Worm (Caenorhabditis elegans): Measurements from ENCODE around the gene Y17D7B.3.

Y17D7B.3 gene

ce11 chrV:18780605-18781004, 6.0 kb downstream of the Y17D7B.3 start:
- no peak for TF ChIP-seq elt-1 (tag; optimal IDR thresholded peaks at IDR 0.05; ENCODE audit: borderline replicate concordance, insufficient read depth)
- TF ChIP-seq unc-120 (tag; optimal IDR thresholded peaks at IDR 0.05; ENCODE audit: poor library complexity, severe bottlenecking), result no peak
- no peak for TF ChIP-seq nhr-28 (tag; optimal IDR thresholded peaks at IDR 0.05)

DNA sequence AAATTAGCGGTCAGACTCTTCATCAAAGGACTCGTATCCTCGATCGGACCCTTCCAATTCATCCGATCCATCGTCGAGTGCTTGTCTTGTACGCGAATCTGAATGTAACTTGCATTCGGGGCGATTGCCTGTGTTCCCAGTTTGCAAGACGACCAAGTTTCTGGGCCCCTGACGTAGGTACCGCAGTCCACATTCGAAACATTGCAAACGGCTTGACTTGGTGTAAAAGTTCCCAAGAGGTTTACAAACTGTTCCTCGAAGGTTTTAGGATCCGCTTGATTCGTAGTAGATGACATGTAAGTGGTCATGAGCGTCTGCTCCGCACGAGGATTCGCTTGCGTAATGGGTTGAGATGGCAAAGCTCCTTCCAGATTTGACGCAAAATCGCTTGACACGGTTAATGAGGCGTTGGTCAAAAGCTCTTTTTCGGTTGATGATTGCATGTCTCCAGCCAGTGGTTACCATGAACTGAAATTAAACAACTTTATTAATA, 10.3 kb downstream of the Y17D7B.3 start, which contains the start of gene Y17D7B.4:
TSS of gene Y17D7B.4 (minus strand) at position 443 of the 493 bp plus-strand sequence.
- TF ChIP-seq nhr-237 (tag; optimal IDR thresholded peaks at IDR 0.05), result no peak
- TF ChIP-seq elt-3 (tag; optimal IDR thresholded peaks at IDR 0.05), result no peak
- no peak for TF ChIP-seq elt-1 (tag; optimal IDR thresholded peaks at IDR 0.05; ENCODE audit: borderline replicate concordance, insufficient read depth)
- no peak for TF ChIP-seq cnd-1 (tag; optimal IDR thresholded peaks at IDR 0.05)
- TF ChIP-seq ham-2 (GFP tag; optimal IDR thresholded peaks at IDR 0.05), result no peak
- no peak for TF ChIP-seq unc-39 (tag; optimal IDR thresholded peaks at IDR 0.05)
- no peak for TF ChIP-seq drap-1 (GFP tag; optimal IDR thresholded peaks at IDR 0.05)
- TF ChIP-seq bed-3 (GFP tag; optimal IDR thresholded peaks at IDR 0.05), result no peak
- TF ChIP-seq sptf-1 (tag; optimal IDR thresholded peaks at IDR 0.05), result no peak
- no peak for TF ChIP-seq mab-5 (tag; optimal IDR thresholded peaks at IDR 0.05)
- no peak for TF ChIP-seq snpc-4 (tag; optimal IDR thresholded peaks at IDR 0.05)
- TF ChIP-seq nhr-28 (tag; optimal IDR thresholded peaks at IDR 0.05), result no peak
- no peak for TF ChIP-seq mep-1 (tag; optimal IDR thresholded peaks at IDR 0.05)
- TF ChIP-seq ztf-11 (tag; optimal IDR thresholded peaks at IDR 0.05), result no peak
- no peak for TF ChIP-seq blmp-1 (tag; optimal IDR thresholded peaks at IDR 0.05)
- no peak for TF ChIP-seq unc-120 (tag; optimal IDR thresholded peaks at IDR 0.05; ENCODE audit: poor library complexity, severe bottlenecking)

DNA sequence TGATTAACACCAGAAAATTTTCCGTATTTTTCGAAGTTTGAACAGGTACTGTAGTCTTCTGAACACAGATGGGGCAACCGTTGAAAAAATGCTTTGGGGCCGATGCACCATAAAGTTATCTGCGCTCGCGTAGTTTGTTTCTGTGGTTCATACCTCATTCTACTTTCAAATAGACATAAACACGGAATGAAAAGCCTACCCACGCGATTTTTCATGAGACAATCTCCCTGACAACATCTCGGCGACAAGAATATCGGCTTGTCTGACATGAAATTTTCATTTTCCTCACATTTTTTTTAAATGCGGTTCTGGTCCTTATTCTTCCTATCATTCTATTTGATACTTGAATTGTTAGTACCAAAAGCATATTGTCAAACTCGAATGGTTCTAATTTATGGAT, 13.8 kb downstream of the Y17D7B.3 start, which contains the start of gene clec-257:
TSS of gene clec-257 (plus strand) at position 301 of the 400 bp plus-strand sequence.
- no peak for TF ChIP-seq sptf-1 (tag; optimal IDR thresholded peaks at IDR 0.05)
- no peak for TF ChIP-seq zip-8 (tag; optimal IDR thresholded peaks at IDR 0.05)
- no peak for TF ChIP-seq pha-4 (tag; optimal IDR thresholded peaks at IDR 0.05)
- no peak for TF ChIP-seq nhr-28 (tag; optimal IDR thresholded peaks at IDR 0.05)
- no peak for TF ChIP-seq tbx-8 (GFP tag; optimal IDR thresholded peaks at IDR 0.05)
- TF ChIP-seq mab-5 (tag; optimal IDR thresholded peaks at IDR 0.05), result no peak
- TF ChIP-seq unc-120 (tag; optimal IDR thresholded peaks at IDR 0.05; ENCODE audit: poor library complexity, severe bottlenecking), result no peak
- TF ChIP-seq mep-1 (tag; optimal IDR thresholded peaks at IDR 0.05), result no peak
- no peak for TF ChIP-seq nhr-2 (tag; optimal IDR thresholded peaks at IDR 0.05)
- TF ChIP-seq cnd-1 (tag; optimal IDR thresholded peaks at IDR 0.05), result no peak
- TF ChIP-seq mls-2 (tag; optimal IDR thresholded peaks at IDR 0.05), result no peak
- no peak for TF ChIP-seq elt-3 (tag; optimal IDR thresholded peaks at IDR 0.05)
- no peak for TF ChIP-seq elt-1 (tag; optimal IDR thresholded peaks at IDR 0.05; ENCODE audit: borderline replicate concordance, insufficient read depth)
- TF ChIP-seq flh-1 (GFP tag; optimal IDR thresholded peaks at IDR 0.05), result no peak

DNA sequence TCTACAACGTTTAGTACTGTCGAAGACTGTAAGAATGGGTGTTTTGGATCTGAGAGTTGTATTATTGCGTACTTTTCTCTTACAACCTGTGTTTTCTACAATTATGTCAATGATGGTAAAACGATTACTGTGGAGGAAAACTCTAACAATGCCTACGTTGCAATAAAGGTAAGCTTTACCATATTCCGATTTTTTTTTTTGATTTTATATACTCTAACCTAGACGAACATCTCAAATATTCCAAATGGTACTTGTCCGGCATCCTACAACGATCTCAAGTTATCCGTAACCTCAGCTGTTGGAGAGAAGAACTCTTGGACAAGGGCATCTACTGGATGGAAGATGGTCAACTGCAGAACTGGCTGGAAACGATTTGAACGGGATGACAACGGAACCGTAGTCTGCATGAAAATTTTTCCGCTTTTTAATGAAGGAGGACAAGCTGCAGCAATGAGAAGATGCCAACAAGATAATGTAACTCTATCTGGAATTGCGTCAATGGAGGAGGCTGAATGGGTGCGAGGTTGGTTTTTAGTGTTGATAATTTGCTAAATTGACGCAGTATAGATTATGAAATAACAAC, 14.7 kb downstream of the Y17D7B.3 start:
- no peak for TF ChIP-seq nhr-237 (tag; optimal IDR thresholded peaks at IDR 0.05)
- no peak for TF ChIP-seq lin-32 (GFP tag; optimal IDR thresholded peaks at IDR 0.05)
- no peak for TF ChIP-seq lin-13 (tag; optimal IDR thresholded peaks at IDR 0.05)
- no peak for TF ChIP-seq mls-2 (tag; optimal IDR thresholded peaks at IDR 0.05)
- no peak for TF ChIP-seq nhr-28 (tag; optimal IDR thresholded peaks at IDR 0.05)
- no peak for TF ChIP-seq sptf-1 (tag; optimal IDR thresholded peaks at IDR 0.05)
- TF ChIP-seq mep-1 (tag; optimal IDR thresholded peaks at IDR 0.05), result no peak
- no peak for TF ChIP-seq hlh-1 (tag; optimal IDR thresholded peaks at IDR 0.05)
- no peak for TF ChIP-seq ceh-43 (GFP tag; optimal IDR thresholded peaks at IDR 0.05)
- no peak for TF ChIP-seq nhr-2 (tag; optimal IDR thresholded peaks at IDR 0.05)
- TF ChIP-seq blmp-1 (tag; optimal IDR thresholded peaks at IDR 0.05), result no peak
- TF ChIP-seq ceh-83 (GFP tag; optimal IDR thresholded peaks at IDR 0.05), result no peak

- TF ChIP-seq nhr-76 (tag; optimal IDR thresholded peaks at IDR 0.05) (no peak), nhr-28 (tag; optimal IDR thresholded peaks at IDR 0.05) (no peak), mls-2 (tag; optimal IDR thresholded peaks at IDR 0.05) (no peak), cnd-1 (tag; optimal IDR thresholded peaks at IDR 0.05) (no peak), nhr-2 (tag; optimal IDR thresholded peaks at IDR 0.05) (no peak), lin-32 (GFP tag; optimal IDR thresholded peaks at IDR 0.05) (no peak), unc-120 (tag; optimal IDR thresholded peaks at IDR 0.05; ENCODE audit: poor library complexity, severe bottlenecking) (no peak), snpc-4 (tag; optimal IDR thresholded peaks at IDR 0.05) (no peak), unc-62 (GFP tag; optimal IDR thresholded peaks at IDR 0.05) (no peak), drap-1 (GFP tag; optimal IDR thresholded peaks at IDR 0.05) (no peak), zip-8 (tag; optimal IDR thresholded peaks at IDR 0.05) (no peak)
Observed at ce11 chrV:18771390-18771789, 15.2 kb downstream of the Y17D7B.3 start, which contains the start of gene clec-256. Gene clec-256 (plus strand): TSS chrV:18771690.

Data from whole organism, mixed stage, embryonic.